Worm (Caenorhabditis elegans) whole organism, L2 larva: ENCODE data around the gene swsn-4.

Experiments used
- C34F6.9 ChIP-seq: fragments of 150-350 bp; optimal IDR thresholded peaks from 2 replicates; lab custom pipeline; 2014; ENCODE audit warnings: missing biosample characterization, missing genetic modification characterization
- F13H6.1 ChIP-seq: sonication (generic microtip); optimal IDR thresholded peaks from 2 replicates; lab custom pipeline; 2016; ENCODE audit warnings: missing genetic modification characterization, missing compliant biosample characterization
- R02D3.7 ChIP-seq: fragments of 150-350 bp; optimal IDR thresholded peaks from 2 replicates; lab custom pipeline; 2014; ENCODE audit warnings: missing biosample characterization, missing genetic modification characterization
- Y55F3AM.14 ChIP-seq: fragments of 200-800 bp; sonication (Bioruptor generic); optimal IDR thresholded peaks from 2 replicates; lab custom pipeline; 2018; ENCODE audit warnings: mild to moderate bottlenecking, missing genetic modification characterization, missing compliant biosample characterization
- ZK546.5 ChIP-seq: sonication (generic microtip); optimal IDR thresholded peaks from 2 replicates; lab custom pipeline; 2017; ENCODE audit warnings: missing biosample characterization, missing genetic modification characterization
- alr-1 ChIP-seq: fragments of 150-350 bp; optimal IDR thresholded peaks from 2 replicates; lab custom pipeline; 2014; ENCODE audit warnings: missing biosample characterization, missing genetic modification characterization
- aly-2 ChIP-seq: fragments of 150-350 bp; optimal IDR thresholded peaks from 2 replicates; lab custom pipeline; 2014; ENCODE audit warnings: missing biosample characterization, missing genetic modification characterization
- ama-1 ChIP-seq: fragments of 150-350 bp; optimal IDR thresholded peaks from 2 replicates; lab custom pipeline; 2018; ENCODE audit warnings: inconsistent platforms
- ceh-16 ChIP-seq: fragments of 150-350 bp; optimal IDR thresholded peaks from 2 replicates; lab custom pipeline; 2014; ENCODE audit warnings: missing biosample characterization, missing genetic modification characterization
- crh-2 ChIP-seq: sonication (generic microtip); optimal IDR thresholded peaks from 2 replicates; lab custom pipeline; 2017; ENCODE audit warnings: missing biosample characterization, missing genetic modification characterization
- dmd-4 ChIP-seq: sonication (generic microtip); optimal IDR thresholded peaks from 2 replicates; lab custom pipeline; 2017; ENCODE audit warnings: missing biosample characterization, missing genetic modification characterization
- egl-27 ChIP-seq: sonication (generic microtip); optimal IDR thresholded peaks from 3 replicates; lab custom pipeline; 2017; ENCODE audit warnings: missing biosample characterization, missing genetic modification reagents, missing genetic modification characterization
- elt-1 ChIP-seq: fragments of 150-350 bp; optimal IDR thresholded peaks from 2 replicates; lab custom pipeline; 2014; ENCODE audit warnings: missing biosample characterization, missing genetic modification characterization
- fos-1 ChIP-seq: fragments of 150-350 bp; optimal IDR thresholded peaks from 2 replicates; lab custom pipeline; 2014; ENCODE audit warnings: missing biosample characterization, missing genetic modification characterization
- lin-13 ChIP-seq: fragments of 150-350 bp; optimal IDR thresholded peaks from 2 replicates; lab custom pipeline; 2014; ENCODE audit warnings: missing biosample characterization, missing genetic modification reagents, missing genetic modification characterization
- lsy-2 ChIP-seq, 2 experiments: fragments of 150-350 bp in 1 of 2; sonication (generic microtip) in 1 of 2; optimal IDR thresholded peaks; 2 replicates each; lab custom pipeline; 2014 to 2017; ENCODE audit warnings: missing biosample characterization in 2 of 2, missing genetic modification characterization in 2 of 2
- mab-5 ChIP-seq: fragments of 150-350 bp; optimal IDR thresholded peaks from 2 replicates; lab custom pipeline; 2014; ENCODE audit warnings: missing biosample characterization, missing genetic modification characterization
- mdl-1 ChIP-seq, 2 experiments: fragments of 150-350 bp in 1 of 2; sonication (generic microtip) in 1 of 2; optimal IDR thresholded peaks; 2 replicates each; lab custom pipeline; 2017; ENCODE audit warnings: missing biosample characterization in 2 of 2, missing genetic modification characterization in 2 of 2
- nhr-11 ChIP-seq: fragments of 150-350 bp; optimal IDR thresholded peaks from 2 replicates; lab custom pipeline; 2014; ENCODE audit warnings: missing biosample characterization, missing genetic modification characterization
- nhr-12 ChIP-seq: fragments of 150-350 bp; optimal IDR thresholded peaks from 2 replicates; lab custom pipeline; 2014; ENCODE audit warnings: missing biosample characterization, missing genetic modification characterization
- nhr-129 ChIP-seq: fragments of 150-350 bp; optimal IDR thresholded peaks from 2 replicates; lab custom pipeline; 2014; ENCODE audit warnings: missing biosample characterization, missing genetic modification characterization
- nhr-21 ChIP-seq: fragments of 150-350 bp; optimal IDR thresholded peaks from 2 replicates; lab custom pipeline; 2014; ENCODE audit warnings: missing biosample characterization, missing genetic modification characterization
- nhr-25 ChIP-seq: fragments of 150-350 bp; sonication (generic microtip); optimal IDR thresholded peaks from 3 replicates; lab custom pipeline; 2014; ENCODE audit warnings: missing biosample characterization, missing genetic modification characterization
- nhr-77 ChIP-seq: fragments of 150-350 bp; optimal IDR thresholded peaks from 2 replicates; lab custom pipeline; 2014; ENCODE audit warnings: missing biosample characterization, missing genetic modification characterization
- peb-1 ChIP-seq: fragments of 150-350 bp; optimal IDR thresholded peaks from 2 replicates; lab custom pipeline; 2014; ENCODE audit warnings: missing biosample characterization, missing genetic modification characterization
- sem-4 ChIP-seq: fragments of 150-350 bp; optimal IDR thresholded peaks from 2 replicates; lab custom pipeline; 2014; ENCODE audit warnings: missing biosample characterization, missing genetic modification reagents, missing genetic modification characterization
- skn-1 ChIP-seq: sonication (generic microtip); optimal IDR thresholded peaks from 2 replicates; lab custom pipeline; 2017; ENCODE audit warnings: missing biosample characterization, missing genetic modification characterization
- sma-3 ChIP-seq: sonication (generic microtip); optimal IDR thresholded peaks from 2 replicates; lab custom pipeline; 2016; ENCODE audit warnings: missing genetic modification reagents, missing genetic modification characterization, missing compliant biosample characterization
- sma-9 ChIP-seq, 2 experiments: fragments of 150-350 bp in 1 of 2; sonication (generic microtip) in 1 of 2; optimal IDR thresholded peaks; 2 replicates each; lab custom pipeline; 2014 to 2016; ENCODE audit warnings: missing genetic modification characterization in 2 of 2, mild to moderate bottlenecking in 1 of 2, missing biosample characterization in 1 of 2, missing compliant biosample characterization in 1 of 2, missing genetic modification reagents in 1 of 2, moderate library complexity in 1 of 2
- unc-39 ChIP-seq: fragments of 150-350 bp; optimal IDR thresholded peaks from 2 replicates; lab custom pipeline; 2014; ENCODE audit warnings: missing biosample characterization, missing genetic modification characterization
- unc-62 ChIP-seq: fragments of 150-350 bp; optimal IDR thresholded peaks from 2 replicates; lab custom pipeline; 2014; ENCODE audit warnings: missing biosample characterization, missing genetic modification reagents, missing genetic modification characterization
- zag-1 ChIP-seq: fragments of 150-350 bp; optimal IDR thresholded peaks from 2 replicates; lab custom pipeline; 2014; ENCODE audit warnings: missing biosample characterization, missing genetic modification characterization
- ztf-1 ChIP-seq: fragments of 200-800 bp; sonication (Bioruptor generic); conservative IDR thresholded peaks from 2 replicates; pipeline ENCODE4 v1.3.6; 2022; ENCODE audit warnings: missing genetic modification characterization, missing compliant biosample characterization
- ztf-4 ChIP-seq: fragments of 150-350 bp; optimal IDR thresholded peaks from 2 replicates; lab custom pipeline; 2014; ENCODE audit warnings: missing biosample characterization, missing genetic modification characterization

swsn-4 gene

DNA sequence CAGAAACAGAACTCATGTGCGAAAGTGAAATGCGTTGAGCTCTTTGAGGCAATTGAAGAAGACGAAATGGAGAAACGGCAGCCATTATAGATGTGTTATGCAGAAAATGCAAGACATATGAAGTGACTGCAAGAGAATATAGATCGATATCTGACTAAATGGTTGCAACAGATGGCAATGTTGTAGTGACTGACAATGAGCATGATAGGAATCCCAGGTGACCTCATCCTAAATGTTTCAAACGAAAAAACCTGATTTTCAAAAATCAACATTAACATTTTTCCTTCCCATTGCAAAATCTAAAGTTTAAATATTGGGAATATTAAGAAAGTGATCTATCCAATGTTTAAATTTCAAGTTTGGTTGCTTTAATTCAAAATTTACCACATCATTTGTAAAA lies 34.9 kb downstream of the swsn-4 start, which contains the start of gene C08F8.15:
Gene C08F8.15, minus strand, starts transcription at position 101 of the 400 bp plus-strand sequence.
- no peak for TF ChIP-seq nhr-11 (tag; lab: Kevin White, UChicago)
- TF ChIP-seq nhr-25 (tag; lab: Kevin White, UChicago) = no peak
- no peak for TF ChIP-seq alr-1
- no peak for TF ChIP-seq ZK546.5
- no peak for TF ChIP-seq F13H6.1
- TF ChIP-seq C34F6.9 = no peak
- no peak for TF ChIP-seq unc-39 (tag; lab: Kevin White, UChicago)
- TF ChIP-seq nhr-12 (tag; lab: Kevin White, UChicago) = no peak
- TF ChIP-seq, all 48 proteins: peak for 0

DNA sequence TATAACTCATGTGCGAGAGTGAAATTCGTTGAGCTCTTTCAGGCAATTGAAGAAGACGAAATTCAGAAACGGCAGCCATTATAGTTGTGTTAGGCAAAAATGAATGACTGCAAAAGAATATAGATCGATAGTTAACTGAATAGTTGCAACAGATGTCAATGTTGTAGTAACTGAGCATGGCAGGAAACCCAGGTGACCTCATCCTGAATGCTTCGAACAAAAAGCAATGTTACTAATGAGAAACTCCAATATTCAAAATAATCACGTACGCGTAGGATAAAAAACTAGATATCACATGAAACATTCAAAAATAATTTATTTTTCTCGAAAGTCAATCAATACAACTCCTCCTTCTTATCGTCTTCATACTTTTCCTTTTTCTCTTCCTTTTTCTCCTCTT lies 36.6 kb downstream of the swsn-4 start, which contains the start of gene fbxb-9:
Gene fbxb-9, minus strand, starts transcription at position 101 of the 400 bp plus-strand sequence.
- TF ChIP-seq mdl-1 (tag; optimal IDR thresholded peaks at IDR 0.05; lab: Kevin White, UChicago) (no peak), R02D3.7 (tag; lab: Kevin White, UChicago) (no peak), ama-1 (lab: Kevin White, UChicago) (no peak)

- no peak for TF ChIP-seq ztf-1 (GFP tag; lab: Robert Waterston, UW)
- TF ChIP-seq aly-2 (tag; lab: Kevin White, UChicago) = no peak
- no peak for TF ChIP-seq zag-1 (tag; lab: Kevin White, UChicago)
- TF ChIP-seq nhr-77 (tag; lab: Kevin White, UChicago) = no peak
- TF ChIP-seq ZK546.5 = no peak
- TF ChIP-seq crh-2 (tag; lab: Kevin White, UChicago) = no peak
- TF ChIP-seq lin-13 (GFP tag; lab: Kevin White, UChicago) = no peak
- TF ChIP-seq skn-1 = no peak
- no peak for TF ChIP-seq sem-4 (tag; lab: Kevin White, UChicago)
- no peak for TF ChIP-seq mab-5 (tag; lab: Kevin White, UChicago)
- no peak for TF ChIP-seq nhr-129 (tag; lab: Kevin White, UChicago)
- no peak for TF ChIP-seq unc-39 (tag; lab: Kevin White, UChicago)
- TF ChIP-seq Y55F3AM.14 (GFP tag; lab: Kevin White, UChicago) = no peak
- TF ChIP-seq, all 48 proteins: peak for 0
These were observed 39.0 kb downstream of the swsn-4 start, which contains the start of gene C08F8.6 for ce11 chrIV:11164831-11165230. TSS of gene C08F8.6 (minus strand) at chrIV:11164931.

DNA sequence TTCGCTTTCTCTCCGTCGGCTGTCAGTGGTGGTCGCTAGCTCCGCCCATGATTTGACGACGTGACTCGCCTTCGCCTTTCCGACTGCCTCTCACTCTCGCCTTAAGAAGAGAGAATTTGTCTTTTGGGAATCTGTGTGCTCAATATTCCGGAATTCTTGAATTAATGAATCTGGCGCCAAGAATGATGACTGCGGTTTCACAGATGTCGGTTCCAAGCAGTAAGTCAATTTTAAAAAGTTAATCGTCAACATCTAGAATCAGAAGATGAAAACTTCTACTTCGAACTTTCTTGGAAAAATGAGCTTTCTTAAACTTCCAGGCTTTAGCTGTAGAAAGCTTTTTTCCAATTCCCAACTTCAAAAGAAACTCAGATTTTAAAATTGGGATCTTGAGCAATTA lies 43.8 kb downstream of the swsn-4 start, which contains the start of gene nhr-67:
Gene nhr-67, plus strand, starts transcription at position 97 of the 400 bp plus-strand sequence.
- TF ChIP-seq ama-1 (lab: Kevin White, UChicago) (no peak), ceh-16 (tag; lab: Kevin White, UChicago) (no peak), peb-1 (tag; lab: Kevin White, UChicago) (no peak), dmd-4 (tag; lab: Kevin White, UChicago) (no peak), lin-13 (GFP tag; lab: Kevin White, UChicago) (no peak), nhr-12 (tag; lab: Kevin White, UChicago) (no peak), unc-39 (tag; lab: Kevin White, UChicago) (no peak), nhr-25 (tag; lab: Kevin White, UChicago) (no peak), nhr-129 (tag; lab: Kevin White, UChicago) (no peak), egl-27 (no peak), sma-9 (GFP tag; optimal IDR thresholded peaks at IDR 0.05; lab: Kevin White, UChicago) (no peak), sma-9 (tag; optimal IDR thresholded peaks at IDR 0.05; lab: Kevin White, UChicago) (no peak), R02D3.7 (tag; lab: Kevin White, UChicago) (no peak), elt-1 (tag; lab: Kevin White, UChicago) (no peak), unc-62 (GFP tag; lab: Kevin White, UChicago) (no peak), nhr-77 (tag; lab: Kevin White, UChicago) (no peak), lsy-2 (tag; optimal IDR thresholded peaks at IDR 0.05; lab: Kevin White, UChicago) (no peak), ztf-4 (no peak), crh-2 (tag; lab: Kevin White, UChicago) (no peak)

ce11 chrIV:11174772-11175171 lies 48.9 kb downstream of the swsn-4 start:
- TF ChIP-seq nhr-21 (tag; lab: Kevin White, UChicago) = no peak
- peak; percentile 29 for TF ChIP-seq sma-3 (GFP tag; lab: Kevin White, UChicago)
- TF ChIP-seq fos-1 = peak; percentile 1
